Worm (Caenorhabditis elegans) whole organism, late embryonic: Measurements from ENCODE around the gene dgk-1.

Source experiments
- C38D4.7 ChIP-seq: fragments of 200-800 bp; sonication (Bioruptor generic); optimal IDR thresholded peaks from 2 replicates; lab custom pipeline; 2018; ENCODE audit warnings: mild to moderate bottlenecking, missing genetic modification characterization, moderate library complexity, missing compliant biosample characterization
- K02D7.2 ChIP-seq: sonication (generic microtip); optimal IDR thresholded peaks from 2 replicates; lab custom pipeline; 2017; ENCODE audit warnings: mild to moderate bottlenecking, missing genetic modification characterization, missing compliant biosample characterization
- K09A11.1 ChIP-seq: sonication (generic microtip); optimal IDR thresholded peaks from 2 replicates; lab custom pipeline; 2017; ENCODE audit warnings: antibody characterized with exemption, mild to moderate bottlenecking, missing genetic modification characterization, missing compliant biosample characterization; ENCODE audit not compliant: insufficient read depth
- Y22D7AL.16 ChIP-seq: sonication (generic microtip); optimal IDR thresholded peaks from 2 replicates; lab custom pipeline; 2016; ENCODE audit warnings: missing genetic modification characterization, missing compliant biosample characterization
- ahr-1 ChIP-seq: sonication (generic microtip); optimal IDR thresholded peaks from 2 replicates; lab custom pipeline; 2016; ENCODE audit warnings: missing genetic modification characterization, missing compliant biosample characterization
- ama-1 ChIP-seq: fragments of 150-350 bp; optimal IDR thresholded peaks from 2 replicates; lab custom pipeline; 2014
- ceh-18 ChIP-seq: sonication (generic microtip); optimal IDR thresholded peaks from 2 replicates; lab custom pipeline; 2016; ENCODE audit warnings: missing genetic modification characterization, missing compliant biosample characterization
- ceh-19 ChIP-seq: fragments of 200-800 bp; sonication (Bioruptor generic); optimal IDR thresholded peaks from 2 replicates; lab custom pipeline; 2018; ENCODE audit warnings: mild to moderate bottlenecking, missing genetic modification characterization, missing compliant biosample characterization
- ceh-2 ChIP-seq: sonication (generic microtip); optimal IDR thresholded peaks from 2 replicates; lab custom pipeline; 2016; ENCODE audit warnings: missing genotype, missing genetic modification characterization, missing compliant biosample characterization
- ceh-22 ChIP-seq: sonication (generic microtip); optimal IDR thresholded peaks from 2 replicates; lab custom pipeline; 2017; ENCODE audit warnings: missing biosample characterization, missing genetic modification characterization
- ceh-24 ChIP-seq: sonication (generic microtip); optimal IDR thresholded peaks from 2 replicates; lab custom pipeline; 2016; ENCODE audit warnings: mild to moderate bottlenecking, missing genetic modification characterization, missing compliant biosample characterization
- ceh-45 ChIP-seq: fragments of 200-800 bp; sonication (Bioruptor generic); IDR thresholded peaks from 2 replicates; pipeline ENCODE4 v1.3.6; 2022; ENCODE audit warnings: missing genetic modification reagents, missing genetic modification characterization, missing compliant biosample characterization
- ceh-48 ChIP-seq: sonication (generic microtip); optimal IDR thresholded peaks from 2 replicates; lab custom pipeline; 2016; ENCODE audit warnings: missing genetic modification characterization, inconsistent platforms, missing compliant biosample characterization
- ceh-9 ChIP-seq: sonication (generic microtip); optimal IDR thresholded peaks from 2 replicates; lab custom pipeline; 2016; ENCODE audit warnings: mild to moderate bottlenecking, missing genetic modification characterization, inconsistent platforms, missing compliant biosample characterization
- dve-1 ChIP-seq: sonication (generic microtip); optimal IDR thresholded peaks from 2 replicates; lab custom pipeline; 2017; ENCODE audit warnings: antibody characterized with exemption, mild to moderate bottlenecking, missing genetic modification characterization, missing compliant biosample characterization
- elt-4 ChIP-seq: sonication (generic microtip); optimal IDR thresholded peaks from 2 replicates; lab custom pipeline; 2016; ENCODE audit warnings: missing genetic modification characterization, missing compliant biosample characterization
- fax-1 ChIP-seq: sonication (generic microtip); optimal IDR thresholded peaks from 2 replicates; lab custom pipeline; 2016; ENCODE audit warnings: missing genotype, missing genetic modification characterization, missing compliant biosample characterization
- fkh-10 ChIP-seq: fragments of 150-350 bp; optimal IDR thresholded peaks from 2 replicates; lab custom pipeline; 2014; ENCODE audit warnings: missing biosample characterization, missing genetic modification reagents, missing genetic modification characterization
- fkh-6 ChIP-seq: sonication (generic microtip); optimal IDR thresholded peaks from 2 replicates; lab custom pipeline; 2016; ENCODE audit warnings: missing genetic modification characterization, missing compliant biosample characterization
- hlh-13 ChIP-seq: fragments of 200-800 bp; sonication (Bioruptor generic); optimal IDR thresholded peaks from 2 replicates; lab custom pipeline; 2018; ENCODE audit warnings: mild to moderate bottlenecking, missing genetic modification characterization, missing compliant biosample characterization
- hlh-6 ChIP-seq: sonication (generic microtip); optimal IDR thresholded peaks from 2 replicates; lab custom pipeline; 2016; ENCODE audit warnings: missing genotype, missing genetic modification characterization, missing compliant biosample characterization
- hlh-8 ChIP-seq: sonication (generic microtip); optimal IDR thresholded peaks from 2 replicates; lab custom pipeline; 2016; ENCODE audit warnings: missing genotype, missing genetic modification characterization, missing compliant biosample characterization
- madf-2 ChIP-seq: sonication (generic microtip); optimal IDR thresholded peaks from 2 replicates; lab custom pipeline; 2017; ENCODE audit warnings: missing genetic modification characterization, missing compliant biosample characterization
- mec-3 ChIP-seq: sonication (generic microtip); optimal IDR thresholded peaks from 2 replicates; lab custom pipeline; 2016; ENCODE audit warnings: borderline replicate concordance, missing genetic modification characterization, missing compliant biosample characterization
- nhr-232 ChIP-seq: sonication (generic microtip); optimal IDR thresholded peaks from 2 replicates; lab custom pipeline; 2016; ENCODE audit warnings: missing genetic modification characterization, missing compliant biosample characterization
- npax-4 ChIP-seq: sonication (generic microtip); optimal IDR thresholded peaks from 2 replicates; lab custom pipeline; 2016; ENCODE audit warnings: missing genetic modification characterization, missing compliant biosample characterization
- pag-3 ChIP-seq: sonication (generic microtip); optimal IDR thresholded peaks from 2 replicates; lab custom pipeline; 2016; ENCODE audit warnings: missing compliant biosample characterization, missing genetic modification characterization, borderline replicate concordance
- pat-9 ChIP-seq: fragments of 200-800 bp; sonication (Bioruptor generic); optimal IDR thresholded peaks from 2 replicates; lab custom pipeline; 2018; ENCODE audit warnings: mild to moderate bottlenecking, missing genetic modification characterization, moderate library complexity, missing compliant biosample characterization
- pha-2 ChIP-seq: sonication (generic microtip); optimal IDR thresholded peaks from 2 replicates; lab custom pipeline; 2017; ENCODE audit warnings: mild to moderate bottlenecking, missing genetic modification characterization, missing compliant biosample characterization
- pqm-1 ChIP-seq: sonication (generic microtip); optimal IDR thresholded peaks from 2 replicates; lab custom pipeline; 2016; ENCODE audit warnings: missing genetic modification characterization, missing compliant biosample characterization
- pros-1 ChIP-seq: fragments of 150-350 bp; optimal IDR thresholded peaks from 2 replicates; lab custom pipeline; 2014; ENCODE audit warnings: missing biosample characterization, missing genetic modification reagents, missing genetic modification characterization
- sdc-2 ChIP-seq: sonication (generic microtip); optimal IDR thresholded peaks from 2 replicates; lab custom pipeline; 2016; ENCODE audit warnings: missing genotype, missing genetic modification characterization, missing compliant biosample characterization
- sox-4 ChIP-seq: sonication (generic microtip); optimal IDR thresholded peaks from 2 replicates; lab custom pipeline; 2017; ENCODE audit warnings: mild to moderate bottlenecking, missing genetic modification characterization, inconsistent platforms, missing compliant biosample characterization
- syd-9 ChIP-seq: sonication (generic microtip); optimal IDR thresholded peaks from 2 replicates; lab custom pipeline; 2016; ENCODE audit warnings: mild to moderate bottlenecking, missing genetic modification characterization, moderate library complexity, missing compliant biosample characterization
- unc-3 ChIP-seq, 2 experiments: fragments of 200-800 bp in 1 of 2; sonication (Bioruptor generic) in 1 of 2; sonication (generic microtip) in 1 of 2; conservative IDR thresholded peaks in 1 of 2; optimal IDR thresholded peaks in 1 of 2; 2 replicates each; pipeline versions ENCODE4 v1.3.6 to Lab custom; 2016 to 2022; ENCODE audit warnings: missing compliant biosample characterization in 2 of 2, missing genetic modification characterization in 2 of 2, missing genetic modification reagents in 1 of 2
- unc-42 ChIP-seq: sonication (generic microtip); optimal IDR thresholded peaks from 2 replicates; lab custom pipeline; 2016; ENCODE audit warnings: missing genotype, missing genetic modification characterization, missing compliant biosample characterization
- unc-55 ChIP-seq: sonication (generic microtip); optimal IDR thresholded peaks from 2 replicates; lab custom pipeline; 2017; ENCODE audit warnings: missing biosample characterization, missing genetic modification reagents, missing genetic modification characterization
- unc-86 ChIP-seq: sonication (generic microtip); optimal IDR thresholded peaks from 2 replicates; lab custom pipeline; 2016; ENCODE audit warnings: missing genetic modification characterization, missing compliant biosample characterization
- zip-5 ChIP-seq: sonication (generic microtip); optimal IDR thresholded peaks from 2 replicates; lab custom pipeline; 2016; ENCODE audit warnings: missing genetic modification characterization, missing compliant biosample characterization
- ztf-16 ChIP-seq: sonication (generic microtip); optimal IDR thresholded peaks from 2 replicates; lab custom pipeline; 2017; ENCODE audit warnings: missing genetic modification characterization, missing compliant biosample characterization

Gene dgk-1

DNA sequence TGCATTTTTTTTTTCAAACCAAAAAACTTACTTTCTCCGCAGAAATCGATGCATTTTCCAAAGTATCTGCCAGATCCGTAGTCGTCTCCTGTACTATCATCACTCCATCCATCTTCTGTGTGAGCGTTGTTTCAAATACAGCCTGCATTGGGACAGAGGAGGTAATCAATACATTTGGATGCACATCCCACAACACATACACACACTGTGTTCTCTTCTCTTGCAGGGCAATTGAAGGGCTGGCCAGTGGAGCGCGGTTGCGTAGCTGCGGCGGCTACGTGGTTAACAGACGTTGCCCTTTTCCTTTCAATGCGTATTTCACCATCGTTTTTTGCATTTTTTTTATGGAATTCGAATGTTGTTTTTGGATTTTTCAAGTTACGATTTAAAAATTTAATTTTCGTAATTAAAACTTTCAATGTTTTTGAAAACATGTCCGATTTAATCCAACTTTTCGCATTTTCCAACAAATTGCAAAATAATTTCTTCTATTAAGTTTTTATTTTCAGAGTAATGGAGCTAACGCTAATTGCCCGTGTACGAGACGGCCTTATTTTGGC, 43.9 kb upstream of the dgk-1 start, which contains the start of the genes stau-1 and sec-22 (continued):
- TF ChIP-seq ceh-18 (tag; lab: Kevin White, UChicago) (no peak), Y22D7AL.16 (tag; lab: Kevin White, UChicago) (no peak), syd-9 (no peak), ama-1 (lab: Kevin White, UChicago) (no peak), unc-42 (tag; lab: Kevin White, UChicago) (peak; percentile 25), pqm-1 (tag; lab: Kevin White, UChicago) (no peak), K09A11.1 (tag; lab: Kevin White, UChicago) (no peak), fkh-10 (GFP tag; lab: Kevin White, UChicago) (no peak), elt-4 (no peak), fkh-6 (tag; lab: Kevin White, UChicago) (no peak), hlh-6 (tag; lab: Kevin White, UChicago) (no peak), npax-4 (tag; lab: Kevin White, UChicago) (no peak), ceh-48 (tag; lab: Kevin White, UChicago) (peak; percentile 76), ceh-19 (GFP tag; lab: Kevin White, UChicago) (no peak), ceh-2 (tag; lab: Kevin White, UChicago) (no peak), K02D7.2 (no peak), sdc-2 (tag; lab: Kevin White, UChicago) (peak; percentile 51), mec-3 (no peak), unc-86 (tag; lab: Kevin White, UChicago) (no peak)

DNA sequence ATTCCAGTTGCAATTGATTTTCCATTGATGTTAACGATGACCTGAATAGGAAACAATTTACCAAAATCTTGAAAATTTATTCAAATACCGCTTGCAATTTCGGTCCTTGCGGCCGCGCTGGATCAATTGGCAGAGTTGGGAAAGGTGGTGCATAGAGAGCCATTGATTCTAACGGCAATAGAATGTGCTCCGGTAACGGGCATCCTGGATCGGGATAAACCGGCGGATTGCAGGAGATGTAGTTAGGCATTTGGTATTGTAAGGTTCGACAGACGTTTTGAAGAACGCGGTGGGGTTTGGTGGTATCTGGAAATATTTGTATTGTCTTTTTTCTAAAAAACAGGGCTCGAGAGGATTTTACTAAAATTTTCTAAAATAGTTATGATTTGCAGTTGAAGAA, 39.6 kb upstream of the dgk-1 start:
- no peak for TF ChIP-seq nhr-232 (tag; lab: Kevin White, UChicago)
- TF ChIP-seq unc-3 (GFP tag; conservative IDR thresholded peaks at IDR 0.05; lab: Robert Waterston, UW): no peak
- no peak for TF ChIP-seq unc-3 (tag; optimal IDR thresholded peaks at IDR 0.05; lab: Kevin White, UChicago)
- TF ChIP-seq pag-3: no peak
- no peak for TF ChIP-seq unc-55
- no peak for TF ChIP-seq madf-2 (tag; lab: Kevin White, UChicago)
- TF ChIP-seq ahr-1 (tag; lab: Kevin White, UChicago): no peak
- TF ChIP-seq hlh-8 (tag; lab: Kevin White, UChicago): no peak
- no peak for TF ChIP-seq C38D4.7 (GFP tag; lab: Kevin White, UChicago)
- no peak for TF ChIP-seq ceh-19 (GFP tag; lab: Kevin White, UChicago)

DNA sequence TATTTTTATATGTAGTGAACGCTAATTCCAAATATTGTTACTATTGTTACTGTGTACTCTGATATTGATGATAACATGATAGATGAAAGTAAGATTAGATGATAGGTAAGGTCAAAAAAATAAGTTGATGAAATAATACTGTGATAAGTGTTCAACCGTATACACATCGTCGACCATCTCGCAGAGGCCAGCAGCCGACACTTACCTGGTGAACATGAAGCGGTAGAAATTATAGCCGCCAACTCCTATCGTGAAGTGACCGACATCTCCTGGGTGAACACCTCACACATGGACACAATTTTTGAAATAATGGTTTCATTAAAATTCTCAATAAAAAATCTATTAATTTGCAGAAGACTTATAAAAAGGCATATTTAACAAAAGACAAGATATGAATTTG, 36.1 kb upstream of the dgk-1 start:
- TF ChIP-seq ceh-24 (tag; lab: Kevin White, UChicago) (no peak), Y22D7AL.16 (tag; lab: Kevin White, UChicago) (no peak), K09A11.1 (tag; lab: Kevin White, UChicago) (no peak), pqm-1 (tag; lab: Kevin White, UChicago) (no peak), zip-5 (no peak), sox-4 (no peak), ztf-16 (no peak), pha-2 (tag; lab: Kevin White, UChicago) (no peak), fkh-10 (GFP tag; lab: Kevin White, UChicago) (no peak), pros-1 (tag; lab: Kevin White, UChicago) (no peak), hlh-13 (no peak), ceh-45 (no peak), fax-1 (tag; lab: Kevin White, UChicago) (no peak), dve-1 (no peak), ceh-9 (tag; lab: Kevin White, UChicago) (no peak), K02D7.2 (no peak), pag-3 (no peak), pat-9 (tag; lab: Kevin White, UChicago) (no peak), ceh-22 (tag; lab: Kevin White, UChicago) (no peak)
